Worm (Caenorhabditis elegans) whole organism, L1 larva: ENCODE data around the gene nas-22.

Experiments
- C04F5.9 ChIP-seq: sonication (generic microtip); optimal IDR thresholded peaks from 2 replicates; lab custom pipeline; 2016; ENCODE audit warnings: missing genetic modification characterization, missing compliant biosample characterization
- C16A3.4 ChIP-seq: fragments of 150-350 bp; optimal IDR thresholded peaks from 2 replicates; lab custom pipeline; 2014; ENCODE audit warnings: missing biosample characterization, missing genetic modification characterization
- Y116A8C.19 ChIP-seq: sonication (generic microtip); optimal IDR thresholded peaks from 2 replicates; lab custom pipeline; 2016; ENCODE audit warnings: missing compliant biosample characterization, missing genetic modification characterization, borderline replicate concordance
- blmp-1 ChIP-seq: fragments of 150-350 bp; optimal IDR thresholded peaks from 2 replicates; lab custom pipeline; 2014; ENCODE audit warnings: missing biosample characterization, missing genetic modification characterization
- ceh-82 ChIP-seq, 3 experiments: fragments of 150-350 bp in 1 of 3; sonication (generic microtip) in 2 of 3; optimal IDR thresholded peaks; 2 replicates each; lab custom pipeline; 2014 to 2017; ENCODE audit warnings: missing biosample characterization in 3 of 3, missing genetic modification characterization in 3 of 3
- ces-1 ChIP-seq: fragments of 150-350 bp; optimal IDR thresholded peaks from 2 replicates; lab custom pipeline; 2014; ENCODE audit warnings: missing biosample characterization, missing genetic modification reagents, missing genetic modification characterization
- dsc-1 ChIP-seq: sonication (generic microtip); optimal IDR thresholded peaks from 2 replicates; lab custom pipeline; 2016; ENCODE audit warnings: mild to moderate bottlenecking, missing genetic modification characterization, missing compliant biosample characterization
- efl-3 ChIP-seq: fragments of 200-800 bp; sonication (Bioruptor generic); optimal IDR thresholded peaks from 2 replicates; lab custom pipeline; 2018; ENCODE audit warnings: mild to moderate bottlenecking, missing genetic modification characterization, missing compliant biosample characterization
- elt-3 ChIP-seq, 6 experiments: fragments of 150-350 bp in 1 of 6; sonication (generic microtip); optimal IDR thresholded peaks; 2 replicates each; lab custom pipeline; 2017 to 2018; ENCODE audit warnings: missing biosample characterization in 6 of 6, missing genetic modification characterization in 6 of 6, inconsistent platforms in 1 of 6
- ets-5 ChIP-seq: fragments of 200-800 bp; sonication (Bioruptor generic); IDR thresholded peaks from 2 replicates; pipeline ENCODE4 v1.3.6; 2022; ENCODE audit warnings: missing genetic modification characterization, missing compliant biosample characterization
- fkh-10 ChIP-seq: sonication (generic microtip); optimal IDR thresholded peaks from 2 replicates; lab custom pipeline; 2017; ENCODE audit warnings: missing biosample characterization, missing genetic modification reagents, missing genetic modification characterization
- fos-1 ChIP-seq: fragments of 150-350 bp; optimal IDR thresholded peaks from 2 replicates; lab custom pipeline; 2014; ENCODE audit warnings: missing biosample characterization, missing genetic modification characterization
- hlh-17 ChIP-seq: fragments of 200-800 bp; sonication (Bioruptor generic); optimal IDR thresholded peaks from 2 replicates; lab custom pipeline; 2018; ENCODE audit warnings: missing genetic modification characterization, mild to moderate bottlenecking, missing compliant biosample characterization, moderate library complexity, borderline replicate concordance
- hpl-2 ChIP-seq: fragments of 150-350 bp; optimal IDR thresholded peaks from 2 replicates; lab custom pipeline; 2014; ENCODE audit warnings: missing biosample characterization, missing genetic modification reagents, missing genetic modification characterization
- irx-1 ChIP-seq: sonication (generic microtip); optimal IDR thresholded peaks from 2 replicates; lab custom pipeline; 2016; ENCODE audit warnings: missing genetic modification characterization, missing compliant biosample characterization
- isw-1 ChIP-seq: fragments of 200-800 bp; sonication (Bioruptor generic); IDR thresholded peaks from 2 replicates; pipeline ENCODE4 v1.3.6; 2022; ENCODE audit warnings: missing genetic modification characterization, missing compliant biosample characterization
- jun-1 ChIP-seq: fragments of 150-350 bp; optimal IDR thresholded peaks from 2 replicates; lab custom pipeline; 2014; ENCODE audit warnings: missing biosample characterization, missing genetic modification reagents, missing genetic modification characterization
- lin-14 ChIP-seq: fragments of 200-800 bp; sonication (Bioruptor generic); optimal IDR thresholded peaks from 2 replicates; lab custom pipeline; 2018; ENCODE audit warnings: mild to moderate bottlenecking, missing genetic modification characterization, moderate library complexity, missing compliant biosample characterization
- lin-15B ChIP-seq: fragments of 150-350 bp; sonication (generic microtip); optimal IDR thresholded peaks from 3 replicates; lab custom pipeline; 2014; ENCODE audit warnings: missing biosample characterization, missing genetic modification characterization
- lir-3 ChIP-seq: sonication (generic microtip); optimal IDR thresholded peaks from 2 replicates; lab custom pipeline; 2016; ENCODE audit warnings: mild to moderate bottlenecking, missing genetic modification characterization, moderate library complexity, missing compliant biosample characterization; ENCODE audit not compliant: poor library complexity
- lsy-2 ChIP-seq, 2 experiments: fragments of 150-350 bp; optimal IDR thresholded peaks; 2 replicates each; lab custom pipeline; 2014; ENCODE audit warnings: missing biosample characterization in 2 of 2, missing genetic modification characterization in 2 of 2
- mab-9 ChIP-seq: fragments of 200-800 bp; sonication (Bioruptor generic); IDR thresholded peaks from 2 replicates; pipeline ENCODE4 v1.3.6; 2022; ENCODE audit warnings: missing genetic modification reagents, missing genetic modification characterization, missing compliant biosample characterization
- nhr-11 ChIP-seq: fragments of 150-350 bp; optimal IDR thresholded peaks from 2 replicates; lab custom pipeline; 2014; ENCODE audit warnings: missing biosample characterization, missing genetic modification characterization
- nhr-19 ChIP-seq: fragments of 200-800 bp; sonication (Bioruptor generic); conservative IDR thresholded peaks from 2 replicates; pipeline ENCODE4 v1.3.6; 2022; ENCODE audit warnings: missing genetic modification characterization, missing compliant biosample characterization
- nhr-20 ChIP-seq: sonication (generic microtip); optimal IDR thresholded peaks from 2 replicates; lab custom pipeline; 2016; ENCODE audit warnings: mild to moderate bottlenecking, missing genetic modification characterization, missing compliant biosample characterization
- nhr-28 ChIP-seq: fragments of 150-350 bp; optimal IDR thresholded peaks from 2 replicates; lab custom pipeline; 2014; ENCODE audit warnings: missing biosample characterization, missing genetic modification characterization
- nhr-47 ChIP-seq: sonication (generic microtip); optimal IDR thresholded peaks from 2 replicates; lab custom pipeline; 2016; ENCODE audit warnings: mild to moderate bottlenecking, missing genetic modification characterization, moderate library complexity, missing compliant biosample characterization
- nhr-71 ChIP-seq: sonication (generic microtip); optimal IDR thresholded peaks from 2 replicates; lab custom pipeline; 2016; ENCODE audit warnings: mild to moderate bottlenecking, missing genetic modification characterization, moderate library complexity, missing compliant biosample characterization
- nhr-77 ChIP-seq: fragments of 150-350 bp; optimal IDR thresholded peaks from 2 replicates; lab custom pipeline; 2014; ENCODE audit warnings: missing biosample characterization, missing genetic modification characterization
- nhr-84 ChIP-seq: sonication (generic microtip); optimal IDR thresholded peaks from 2 replicates; lab custom pipeline; 2017; ENCODE audit warnings: missing biosample characterization, missing genetic modification characterization
- nhr-90 ChIP-seq: sonication (generic microtip); optimal IDR thresholded peaks from 2 replicates; lab custom pipeline; 2016; ENCODE audit warnings: mild to moderate bottlenecking, missing genetic modification characterization, missing compliant biosample characterization; ENCODE audit not compliant: poor library complexity
- skn-1 ChIP-seq: fragments of 150-350 bp; optimal IDR thresholded peaks from 2 replicates; lab custom pipeline; 2014; ENCODE audit warnings: missing biosample characterization, missing genetic modification characterization
- snu-23 ChIP-seq: sonication (generic microtip); optimal IDR thresholded peaks from 2 replicates; lab custom pipeline; 2016; ENCODE audit warnings: missing genetic modification characterization, missing compliant biosample characterization
- sox-4 ChIP-seq: sonication (generic microtip); optimal IDR thresholded peaks from 2 replicates; lab custom pipeline; 2016; ENCODE audit warnings: missing genetic modification characterization, missing compliant biosample characterization
- sup-37 ChIP-seq: fragments of 200-800 bp; sonication (Bioruptor generic); optimal IDR thresholded peaks from 2 replicates; lab custom pipeline; 2018; ENCODE audit warnings: mild to moderate bottlenecking, missing genetic modification characterization, missing compliant biosample characterization
- swsn-7 ChIP-seq: sonication (generic microtip); optimal IDR thresholded peaks from 2 replicates; lab custom pipeline; 2016; ENCODE audit warnings: missing genetic modification characterization, missing compliant biosample characterization
- tbx-2 ChIP-seq: sonication (generic microtip); optimal IDR thresholded peaks from 2 replicates; lab custom pipeline; 2016; ENCODE audit warnings: missing genetic modification characterization, missing compliant biosample characterization
- unc-130 ChIP-seq: fragments of 150-350 bp; optimal IDR thresholded peaks from 2 replicates; lab custom pipeline; 2017; ENCODE audit warnings: missing biosample characterization, missing genetic modification characterization, inconsistent platforms
- unc-30 ChIP-seq: sonication (generic microtip); optimal IDR thresholded peaks from 2 replicates; lab custom pipeline; 2017; ENCODE audit warnings: missing biosample characterization, missing genetic modification characterization
- unc-62 ChIP-seq: fragments of 150-350 bp; optimal IDR thresholded peaks from 2 replicates; lab custom pipeline; 2014; ENCODE audit warnings: missing biosample characterization, missing genetic modification reagents, missing genetic modification characterization
- unc-86 ChIP-seq: sonication (generic microtip); optimal IDR thresholded peaks from 2 replicates; lab custom pipeline; 2016; ENCODE audit warnings: missing genetic modification characterization, missing compliant biosample characterization
- vab-15 ChIP-seq: sonication (generic microtip); optimal IDR thresholded peaks from 2 replicates; lab custom pipeline; 2017; ENCODE audit warnings: missing genotype, mild to moderate bottlenecking, missing genetic modification characterization, missing compliant biosample characterization
- zag-1 ChIP-seq: fragments of 150-350 bp; optimal IDR thresholded peaks from 2 replicates; lab custom pipeline; 2014; ENCODE audit warnings: missing biosample characterization, missing genetic modification characterization
- zip-4 ChIP-seq: fragments of 200-800 bp; sonication (Bioruptor generic); optimal IDR thresholded peaks from 2 replicates; lab custom pipeline; 2018; ENCODE audit warnings: mild to moderate bottlenecking, missing genetic modification characterization, moderate library complexity, missing compliant biosample characterization

nas-22 gene

DNA sequence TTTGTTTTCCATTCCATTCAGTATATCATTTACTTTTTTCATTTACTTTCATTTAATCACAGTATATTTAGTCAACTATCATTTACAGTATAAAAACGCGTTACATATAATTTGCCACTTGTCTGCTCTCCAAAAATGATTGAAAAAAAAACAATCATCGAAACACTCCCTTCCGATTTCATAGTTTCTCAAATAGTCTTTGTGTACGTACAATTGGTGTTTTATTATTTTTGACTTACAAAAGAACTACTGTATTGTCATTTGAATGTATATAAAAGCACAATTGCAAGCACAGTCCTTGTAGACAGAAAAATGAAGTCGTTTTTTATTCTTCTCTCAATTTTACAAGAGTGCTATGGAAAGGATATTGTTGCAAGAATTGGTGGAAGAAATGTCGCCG lies at the start of gene nas-22:
Gene nas-22 (plus strand): TSS at position 301 of the 400 bp plus-strand sequence.
- TF ChIP-seq isw-1 (GFP tag; lab: Robert Waterston, UW) (no peak), nhr-77 (no peak), nhr-28 (tag; lab: Kevin White, UChicago) (no peak), mab-9 (no peak), C04F5.9 (tag; lab: Kevin White, UChicago) (no peak), unc-62 (GFP tag; lab: Kevin White, UChicago) (no peak), nhr-84 (tag; lab: Kevin White, UChicago) (no peak), hpl-2 (no peak), blmp-1 (tag; lab: Kevin White, UChicago) (no peak), vab-15 (tag; lab: Kevin White, UChicago) (no peak), unc-30 (tag; lab: Kevin White, UChicago) (no peak), elt-3 (tag; optimal IDR thresholded peaks at IDR 0.05; lab: Kevin White, UChicago) (no peak), irx-1 (tag; lab: Kevin White, UChicago) (no peak), ceh-82 (tag; optimal IDR thresholded peaks at IDR 0.05; lab: Kevin White, UChicago) (no peak), lin-15B (tag; lab: Kevin White, UChicago) (no peak), nhr-90 (tag; lab: Kevin White, UChicago) (no peak), lir-3 (no peak), nhr-11 (tag; lab: Kevin White, UChicago) (no peak), ets-5 (GFP tag; lab: Robert Waterston, UW) (no peak), snu-23 (GFP tag; lab: Kevin White, UChicago) (no peak)

DNA sequence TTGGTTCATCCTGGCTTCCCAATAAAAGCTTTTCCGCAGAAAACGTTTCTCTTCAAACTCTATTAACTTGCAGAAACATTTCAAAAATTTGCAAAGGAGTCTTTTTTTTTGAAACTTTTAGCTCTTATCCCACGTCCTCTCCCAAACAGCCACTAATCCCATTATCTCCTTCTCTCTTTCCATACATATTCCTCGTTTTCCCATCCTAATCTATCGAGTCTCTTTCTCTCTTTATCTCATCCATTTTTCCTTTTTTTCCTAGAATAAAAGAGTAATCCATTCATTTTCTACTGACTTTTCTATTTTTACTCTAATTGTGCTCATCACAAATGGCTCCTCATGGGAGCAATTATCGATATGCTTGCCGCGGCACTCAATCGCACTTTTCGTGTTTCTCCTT lies 45.8 kb upstream of the nas-22 start:
- TF ChIP-seq unc-86 (tag; lab: Kevin White, UChicago) (peak; percentile 22), unc-130 (no peak), nhr-47 (tag; lab: Kevin White, UChicago) (peak; percentile 19), tbx-2 (peak; percentile 74), hpl-2 (no peak), dsc-1 (peak; percentile 81), ces-1 (GFP tag; lab: Kevin White, UChicago) (peak; percentile 53), nhr-71 (tag; lab: Kevin White, UChicago) (peak; percentile 42), isw-1 (GFP tag; lab: Robert Waterston, UW) (no peak), hlh-17 (no peak), lin-14 (GFP tag; lab: Kevin White, UChicago) (peak; percentile 78), nhr-11 (tag; lab: Kevin White, UChicago) (no peak), zag-1 (tag; lab: Kevin White, UChicago) (peak; percentile 11), swsn-7 (no peak)

DNA sequence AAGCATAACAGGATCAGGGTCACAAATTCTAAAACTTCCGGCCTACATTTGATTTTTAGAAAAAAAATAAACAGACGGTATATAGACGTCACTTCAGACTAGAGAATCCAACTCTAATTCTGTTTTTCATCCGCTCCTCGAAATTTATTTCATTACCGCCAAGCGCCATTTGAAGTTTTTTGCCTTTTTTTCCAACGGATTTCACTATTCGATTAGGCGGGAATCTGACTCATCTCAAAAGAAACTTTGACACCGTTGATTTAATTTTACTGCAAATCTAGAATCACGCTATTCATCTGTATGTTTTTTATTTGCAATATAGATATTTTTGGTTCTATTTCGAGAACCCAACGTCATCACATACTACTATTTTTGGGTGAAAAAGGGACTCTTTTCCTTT lies 43.7 kb upstream of the nas-22 start:
- TF ChIP-seq fkh-10 (GFP tag; lab: Kevin White, UChicago) (peak; percentile 72), lin-14 (GFP tag; lab: Kevin White, UChicago) (peak; percentile 11), sup-37 (GFP tag; lab: Kevin White, UChicago) (no peak), Y116A8C.19 (tag; lab: Kevin White, UChicago) (no peak)

DNA sequence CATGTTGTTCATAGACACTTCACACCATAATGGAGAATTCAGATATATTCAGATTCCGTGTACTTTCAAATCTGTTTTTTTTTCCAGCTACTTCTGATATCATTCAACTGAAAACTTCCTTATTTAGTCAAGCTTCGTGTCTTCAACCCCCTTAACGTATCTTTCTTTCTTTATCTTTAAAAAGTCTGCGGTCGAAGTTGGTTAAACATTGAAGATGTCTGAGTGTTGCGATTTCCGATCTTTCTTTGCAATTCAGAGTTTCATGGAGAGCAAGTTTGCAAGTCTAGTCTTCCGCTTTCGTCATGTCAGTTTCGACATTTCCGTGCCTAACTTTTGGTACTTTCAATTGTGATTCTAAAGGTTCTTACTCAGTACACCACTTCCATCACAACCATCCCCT lies 39.3 kb upstream of the nas-22 start:
- TF ChIP-seq lin-15B (tag; lab: Kevin White, UChicago) (no peak), C16A3.4 (tag; lab: Kevin White, UChicago) (no peak), jun-1 (tag; lab: Kevin White, UChicago) (no peak), efl-3 (GFP tag; lab: Kevin White, UChicago) (no peak), tbx-2 (no peak), fos-1 (no peak), skn-1 (tag; lab: Kevin White, UChicago) (no peak), lsy-2 (tag; optimal IDR thresholded peaks at IDR 0.05; lab: Kevin White, UChicago) (no peak), sox-4 (tag; lab: Kevin White, UChicago) (no peak), nhr-20 (tag; lab: Kevin White, UChicago) (no peak), nhr-19 (GFP tag; lab: Robert Waterston, UW) (no peak), zip-4 (GFP tag; lab: Kevin White, UChicago) (no peak)
